Worm (Caenorhabditis elegans): ENCODE data around the gene efr-3.
A peak's percentile ranks its signal among the peaks of the same experiment; 100 is the strongest.

Gene efr-3

DNA sequence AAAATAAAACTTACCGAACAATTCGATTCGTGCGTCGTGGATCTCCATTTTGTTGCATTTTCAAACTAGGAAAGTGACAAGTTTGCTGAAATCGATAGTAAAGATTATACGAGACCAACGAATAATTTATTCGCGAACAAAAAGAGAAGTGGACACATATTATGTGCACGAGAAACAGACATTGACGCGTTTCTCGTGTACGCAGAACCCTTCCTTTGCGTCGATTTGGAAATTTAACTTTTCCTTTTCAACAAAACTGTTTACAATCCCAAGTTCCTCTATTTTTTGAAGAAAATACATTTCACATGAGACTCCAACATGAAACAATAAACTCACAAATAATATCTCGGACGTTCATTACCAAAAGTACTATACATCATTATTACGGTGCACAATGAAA is 39.9 kb upstream of the efr-3 start, which contains the start of gene K10B2.4:
Gene K10B2.4, minus strand, starts transcription at position 138 of the 400 bp plus-strand sequence.
- TF ChIP-seq nfya-1 (tag; optimal IDR thresholded peaks at IDR 0.05) (peak; percentile 49), ceh-2 (tag; optimal IDR thresholded peaks at IDR 0.05) (no peak), ceh-6 (GFP tag; optimal IDR thresholded peaks at IDR 0.05) (peak; percentile 29), ceh-31 (tag; optimal IDR thresholded peaks at IDR 0.05) (peak; percentile 30), ceh-18 (tag; optimal IDR thresholded peaks at IDR 0.05) (peak; percentile 32), ceh-14 (tag; optimal IDR thresholded peaks at IDR 0.05) (peak; percentile 29), K02D7.2 (tag; optimal IDR thresholded peaks at IDR 0.05) (no peak), tbx-2 (tag; optimal IDR thresholded peaks at IDR 0.05) (peak; percentile 49), odd-2 (tag; optimal IDR thresholded peaks at IDR 0.05) (no peak)

DNA sequence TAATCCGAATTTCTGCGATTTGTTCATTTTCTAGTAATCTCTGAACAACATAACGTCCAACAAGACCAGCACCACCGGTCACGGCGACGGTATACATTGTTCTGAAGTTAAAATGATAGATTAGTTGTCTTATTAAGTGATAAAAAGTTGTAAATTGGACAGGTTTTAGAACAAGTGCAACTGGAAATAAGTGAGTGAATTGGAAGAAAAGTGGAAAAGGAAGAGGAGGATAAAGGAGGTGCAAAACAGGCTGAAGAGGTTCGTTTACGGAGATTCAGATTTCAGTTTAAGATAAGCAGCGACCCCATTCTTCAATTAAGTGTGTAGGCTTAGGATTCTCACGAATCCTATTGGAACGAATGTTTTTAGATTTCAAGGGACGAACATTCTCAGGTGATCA is 37.9 kb upstream of the efr-3 start, which contains the start of gene C32D5.12:
Gene C32D5.12, minus strand, starts transcription at position 101 of the 400 bp plus-strand sequence.
- TF ChIP-seq nhr-11 (tag; optimal IDR thresholded peaks at IDR 0.05) (no peak), pros-1 (tag; optimal IDR thresholded peaks at IDR 0.05) (no peak), nhr-232 (tag; optimal IDR thresholded peaks at IDR 0.05) (no peak), tbx-2 (tag; optimal IDR thresholded peaks at IDR 0.05) (no peak), fax-1 (tag; optimal IDR thresholded peaks at IDR 0.05) (no peak), F13H6.1 (tag; optimal IDR thresholded peaks at IDR 0.05) (no peak), pha-4 (tag; optimal IDR thresholded peaks at IDR 0.05) (no peak), C38D4.7 (GFP tag; optimal IDR thresholded peaks at IDR 0.05) (no peak), ceh-18 (tag; optimal IDR thresholded peaks at IDR 0.05) (no peak), mec-3 (tag; optimal IDR thresholded peaks at IDR 0.05; ENCODE audit: borderline replicate concordance) (no peak), unc-3 (GFP tag; conservative IDR thresholded peaks at IDR 0.05) (no peak), unc-3 (tag; optimal IDR thresholded peaks at IDR 0.05) (no peak), ceh-48 (tag; optimal IDR thresholded peaks at IDR 0.05) (no peak)

DNA sequence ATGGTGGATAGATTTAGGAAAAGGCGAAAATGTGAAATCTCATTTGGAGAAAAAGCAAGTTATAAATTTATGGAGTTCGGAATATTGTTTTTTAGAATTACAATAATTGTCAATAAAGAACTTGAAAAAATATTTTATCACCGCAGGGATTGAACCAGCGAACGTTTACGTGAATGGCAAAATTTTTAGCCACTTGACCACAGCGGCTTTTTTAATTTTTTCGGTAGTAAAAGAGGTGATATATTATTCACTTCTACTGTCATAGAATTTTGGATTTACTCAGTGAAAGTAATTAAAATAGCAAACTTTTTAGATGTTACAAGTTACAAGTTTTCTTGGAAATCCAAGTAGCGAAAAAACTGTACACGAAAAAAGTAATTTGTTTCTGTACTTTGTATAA is 37.3 kb upstream of the efr-3 start:
- no peak for TF ChIP-seq unc-86 (tag; optimal IDR thresholded peaks at IDR 0.05)

DNA sequence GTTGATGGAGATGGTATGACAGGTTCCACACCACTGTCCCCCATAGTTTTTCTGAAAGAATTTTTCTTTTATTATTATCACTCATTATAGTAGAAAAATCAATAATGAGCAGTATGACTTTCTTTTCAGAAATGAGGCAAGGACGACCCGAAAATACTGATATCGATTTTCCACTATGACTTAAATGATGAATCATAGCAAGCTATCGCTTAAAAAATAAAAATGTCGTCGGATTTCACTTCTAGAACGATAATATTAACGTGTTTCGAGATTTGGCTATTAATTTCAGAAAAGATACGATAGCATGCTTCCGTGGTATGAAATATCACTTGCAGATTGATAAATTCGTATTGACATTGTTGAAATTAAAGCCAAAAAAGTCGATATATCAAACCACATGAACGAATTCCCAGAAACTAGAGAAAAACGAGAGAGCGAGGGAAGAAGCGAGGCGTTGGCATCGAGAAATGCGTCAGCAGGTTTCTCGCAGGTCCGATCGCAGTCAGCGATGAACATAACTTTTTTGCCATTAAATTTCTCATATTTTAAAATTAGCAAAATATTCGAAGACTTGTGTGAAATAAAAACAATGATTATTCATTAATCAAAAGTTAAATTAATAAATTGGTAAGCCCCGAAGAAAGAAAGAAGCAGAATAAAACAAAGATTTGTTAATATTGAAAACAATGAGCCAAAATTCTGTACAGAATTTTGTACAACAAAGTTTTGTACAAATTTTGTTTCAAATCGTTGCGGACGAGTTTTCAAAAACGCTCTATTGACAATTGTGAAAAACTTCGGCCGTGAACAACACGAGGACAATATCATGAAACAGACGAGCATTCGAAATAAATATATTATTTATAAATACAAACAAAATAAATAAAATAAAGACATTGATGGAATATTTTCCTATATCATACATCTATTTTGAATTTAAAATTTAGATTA is 34.7 kb upstream of the efr-3 start, which contains the start of gene C32D5.11:
Gene C32D5.11, minus strand, starts transcription at position 51 of the 951 bp plus-strand sequence.
- TF ChIP-seq tbx-2 (tag; optimal IDR thresholded peaks at IDR 0.05) (peak; percentile 51), unc-3 (GFP tag; conservative IDR thresholded peaks at IDR 0.05) (0 out of 2 replicates have a peak, but pooled peaks have one; percentile 13), unc-3 (tag; optimal IDR thresholded peaks at IDR 0.05) (no peak), ceh-31 (tag; optimal IDR thresholded peaks at IDR 0.05) (peak; percentile 25), ceh-14 (tag; optimal IDR thresholded peaks at IDR 0.05) (peak; percentile 36), pat-9 (tag; optimal IDR thresholded peaks at IDR 0.05) (no peak), hlh-30 (tag; optimal IDR thresholded peaks at IDR 0.05; ENCODE audit: insufficient read depth) (peak; percentile 38), ceh-48 (tag; optimal IDR thresholded peaks at IDR 0.05) (peak; percentile 23), elt-2 (tag; optimal IDR thresholded peaks at IDR 0.05) (peak; percentile 20), pax-1 (tag; optimal IDR thresholded peaks at IDR 0.05) (peak; percentile 55), ref-2 (tag; optimal IDR thresholded peaks at IDR 0.05) (peak; percentile 23), ceh-18 (tag; optimal IDR thresholded peaks at IDR 0.05) (peak; percentile 42), nfya-1 (tag; optimal IDR thresholded peaks at IDR 0.05) (peak; percentile 47), odd-2 (tag; optimal IDR thresholded peaks at IDR 0.05) (no peak), fkh-6 (tag; optimal IDR thresholded peaks at IDR 0.05) (no peak), ceh-34 (tag; optimal IDR thresholded peaks at IDR 0.05) (peak; percentile 32), sox-4 (tag; optimal IDR thresholded peaks at IDR 0.05) (no peak)

DNA sequence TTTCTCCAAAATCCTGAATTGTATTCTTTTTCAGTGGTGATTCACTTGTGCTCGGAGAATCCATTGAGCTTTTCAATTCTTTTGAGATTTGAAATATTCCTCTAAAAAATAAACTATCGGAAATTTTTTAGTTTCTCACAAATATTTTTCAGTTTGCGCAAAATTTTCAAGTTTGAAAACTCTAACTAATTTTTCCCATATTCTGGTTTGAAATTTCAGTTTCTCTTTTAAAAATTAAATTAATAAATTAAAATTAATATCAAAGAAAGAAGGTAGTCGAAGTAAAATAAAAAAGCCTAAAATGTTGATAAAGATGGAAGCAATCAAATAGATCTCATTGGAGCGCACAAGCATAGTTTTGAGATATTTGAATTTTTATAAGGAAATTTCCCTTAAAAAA is 30.9 kb upstream of the efr-3 start, which contains the start of gene C32D5.10:
Gene C32D5.10, minus strand, starts transcription at position 101 of the 400 bp plus-strand sequence.
- TF ChIP-seq unc-3 (GFP tag; conservative IDR thresholded peaks at IDR 0.05) (no peak), unc-3 (tag; optimal IDR thresholded peaks at IDR 0.05) (no peak), fkh-6 (tag; optimal IDR thresholded peaks at IDR 0.05) (no peak), ztf-16 (tag; optimal IDR thresholded peaks at IDR 0.05) (no peak), elt-2 (tag; optimal IDR thresholded peaks at IDR 0.05) (no peak), Y22D7AL.16 (tag; optimal IDR thresholded peaks at IDR 0.05) (no peak), nfya-1 (tag; optimal IDR thresholded peaks at IDR 0.05) (no peak), gmeb-2 (tag; optimal IDR thresholded peaks at IDR 0.05) (no peak)
